Worm (Caenorhabditis elegans) whole organism, young adult: ENCODE results near the gene F53A9.9.

ENCODE experiments used
- B0035.1 ChIP-seq: sonication (generic microtip); optimal IDR thresholded peaks from 2 replicates; lab custom pipeline; 2016; ENCODE audit warnings: missing genetic modification characterization, mild to moderate bottlenecking, missing compliant biosample characterization, missing genotype, missing genetic modification reagents
- B0261.1 ChIP-seq: sonication (generic microtip); optimal IDR thresholded peaks from 2 replicates; lab custom pipeline; 2016; ENCODE audit warnings: mild to moderate bottlenecking, missing genetic modification characterization, moderate library complexity, missing compliant biosample characterization
- B0336.3 ChIP-seq: fragments of 200-800 bp; sonication (Bioruptor generic); IDR thresholded peaks from 2 replicates; pipeline ENCODE4 v1.3.6; 2022; ENCODE audit warnings: missing genetic modification characterization, missing compliant biosample characterization
- C06A6.2 ChIP-seq: fragments of 200-800 bp; sonication (Bioruptor generic); conservative IDR thresholded peaks from 2 replicates; pipeline ENCODE4 v1.3.6; 2022; ENCODE audit warnings: missing genetic modification characterization, missing compliant biosample characterization
- F57C9.4 ChIP-seq: sonication (generic microtip); optimal IDR thresholded peaks from 2 replicates; lab custom pipeline; 2017; ENCODE audit warnings: mild to moderate bottlenecking, missing genetic modification characterization, missing compliant biosample characterization
- K11D2.4 ChIP-seq: fragments of 200-800 bp; sonication (Bioruptor generic); IDR thresholded peaks from 2 replicates; pipeline ENCODE4 v1.3.6; 2022; ENCODE audit warnings: missing genetic modification reagents, missing genetic modification characterization, missing compliant biosample characterization
- K12H6.12 ChIP-seq: fragments of 200-800 bp; sonication (Bioruptor generic); optimal IDR thresholded peaks from 2 replicates; lab custom pipeline; 2018; ENCODE audit warnings: mild to moderate bottlenecking, missing genetic modification characterization, missing compliant biosample characterization
- Y56A3A.18 ChIP-seq: fragments of 200-800 bp; sonication (Bioruptor generic); IDR thresholded peaks from 2 replicates; pipeline ENCODE4 v1.3.6; 2022; ENCODE audit warnings: missing genetic modification reagents, missing genetic modification characterization, missing compliant biosample characterization
- Y67H2A.10 ChIP-seq: fragments of 200-800 bp; sonication (Bioruptor generic); conservative IDR thresholded peaks from 2 replicates; pipeline ENCODE4 v1.3.6; 2022; ENCODE audit warnings: missing genetic modification reagents, missing genetic modification characterization, missing compliant biosample characterization
- akir-1 ChIP-seq: fragments of 200-800 bp; sonication (Bioruptor generic); optimal IDR thresholded peaks from 2 replicates; lab custom pipeline; 2018; ENCODE audit warnings: mild to moderate bottlenecking, missing genetic modification characterization, moderate library complexity, missing compliant biosample characterization
- ama-1 ChIP-seq, 3 experiments: fragments of 150-350 bp in 1 of 3; sonication (generic microtip) in 2 of 3; optimal IDR thresholded peaks; 2 replicates each; lab custom pipeline; 2014 to 2018; ENCODE audit warnings: missing biosample characterization in 2 of 3, missing genetic modification characterization in 2 of 3, missing genetic modification reagents in 2 of 3
- atf-7 ChIP-seq: sonication (generic microtip); optimal IDR thresholded peaks from 2 replicates; lab custom pipeline; 2017; ENCODE audit warnings: mild to moderate bottlenecking, missing genetic modification characterization, missing compliant biosample characterization
- athp-1 ChIP-seq: sonication (generic microtip); optimal IDR thresholded peaks from 2 replicates; lab custom pipeline; 2017; ENCODE audit warnings: mild to moderate bottlenecking, missing genetic modification characterization, missing compliant biosample characterization
- attf-3 ChIP-seq: fragments of 200-800 bp; sonication (Bioruptor generic); conservative IDR thresholded peaks from 2 replicates; pipeline ENCODE4 v1.3.6; 2022; ENCODE audit warnings: missing genetic modification reagents, missing genetic modification characterization, missing compliant biosample characterization
- cebp-1 ChIP-seq, 2 experiments: fragments of 200-800 bp in 1 of 2; sonication (Bioruptor generic) in 1 of 2; sonication (generic microtip) in 1 of 2; IDR thresholded peaks in 1 of 2; optimal IDR thresholded peaks in 1 of 2; 2 replicates each; pipeline versions ENCODE4 v1.3.6 to Lab custom; 2017 to 2022; ENCODE audit warnings: missing compliant biosample characterization in 2 of 2, missing genetic modification characterization in 2 of 2, mild to moderate bottlenecking in 1 of 2, missing genetic modification reagents in 1 of 2, moderate library complexity in 1 of 2
- ceh-58 ChIP-seq: fragments of 200-800 bp; sonication (Bioruptor generic); IDR thresholded peaks from 2 replicates; pipeline ENCODE4 v1.3.6; 2022; ENCODE audit warnings: missing genetic modification characterization, missing compliant biosample characterization
- ceh-79 ChIP-seq: sonication (generic microtip); optimal IDR thresholded peaks from 2 replicates; lab custom pipeline; 2017; ENCODE audit warnings: mild to moderate bottlenecking, missing genetic modification characterization, missing compliant biosample characterization
- ceh-91 ChIP-seq: fragments of 200-800 bp; sonication (Bioruptor generic); IDR thresholded peaks from 2 replicates; pipeline ENCODE4 v1.3.6; 2022; ENCODE audit warnings: missing genetic modification reagents, missing genetic modification characterization, missing compliant biosample characterization
- chd-7 ChIP-seq: sonication (generic microtip); optimal IDR thresholded peaks from 2 replicates; lab custom pipeline; 2016; ENCODE audit warnings: mild to moderate bottlenecking, missing genetic modification characterization, moderate library complexity, missing compliant biosample characterization
- die-1 ChIP-seq: sonication (generic microtip); optimal IDR thresholded peaks from 2 replicates; lab custom pipeline; 2016; ENCODE audit warnings: missing genotype, mild to moderate bottlenecking, missing genetic modification characterization, missing compliant biosample characterization
- dpl-1 ChIP-seq: fragments of 150-350 bp; optimal IDR thresholded peaks from 2 replicates; lab custom pipeline; 2014; ENCODE audit warnings: missing biosample characterization, missing genetic modification reagents, missing genetic modification characterization
- egl-18 ChIP-seq: fragments of 200-800 bp; sonication (Bioruptor generic); IDR thresholded peaks from 2 replicates; pipeline ENCODE4 v1.3.6; 2022; ENCODE audit warnings: missing genetic modification reagents, missing genetic modification characterization, missing compliant biosample characterization
- egl-44 ChIP-seq: fragments of 200-800 bp; sonication (Bioruptor generic); IDR thresholded peaks from 2 replicates; pipeline ENCODE4 v1.3.6; 2022; ENCODE audit warnings: missing genetic modification reagents, missing genetic modification characterization, missing compliant biosample characterization
- let-526 ChIP-seq: fragments of 200-800 bp; sonication (Bioruptor generic); IDR thresholded peaks from 2 replicates; pipeline ENCODE4 v1.3.6; 2022; ENCODE audit warnings: missing genetic modification reagents, missing genetic modification characterization, missing compliant biosample characterization
- lin-26 ChIP-seq: fragments of 200-800 bp; sonication (Bioruptor generic); IDR thresholded peaks from 2 replicates; pipeline ENCODE4 v1.3.6; 2022; ENCODE audit warnings: missing genetic modification reagents, missing genetic modification characterization, missing compliant biosample characterization
- lin-40 ChIP-seq: sonication (generic microtip); optimal IDR thresholded peaks from 2 replicates; lab custom pipeline; 2016; ENCODE audit warnings: missing genetic modification characterization, mild to moderate bottlenecking, missing compliant biosample characterization, missing genotype, missing genetic modification reagents
- lsy-27 ChIP-seq: sonication (generic microtip); optimal IDR thresholded peaks from 2 replicates; lab custom pipeline; 2017; ENCODE audit warnings: missing genetic modification characterization, mild to moderate bottlenecking, missing compliant biosample characterization, antibody characterized with exemption, missing genotype, borderline replicate concordance; ENCODE audit not compliant: insufficient read depth
- mel-28 ChIP-seq: sonication (generic microtip); optimal IDR thresholded peaks from 2 replicates; lab custom pipeline; 2016; ENCODE audit warnings: borderline replicate concordance, mild to moderate bottlenecking, missing genetic modification characterization, missing compliant biosample characterization
- mxl-1 ChIP-seq: sonication (generic microtip); optimal IDR thresholded peaks from 2 replicates; lab custom pipeline; 2016; ENCODE audit warnings: missing genetic modification characterization, missing compliant biosample characterization
- nfya-1 ChIP-seq: sonication (generic microtip); optimal IDR thresholded peaks from 2 replicates; lab custom pipeline; 2017; ENCODE audit warnings: antibody characterized with exemption, missing compliant biosample characterization, missing genetic modification characterization, borderline replicate concordance; ENCODE audit not compliant: insufficient read depth
- nhr-80 ChIP-seq: sonication (generic microtip); optimal IDR thresholded peaks from 2 replicates; lab custom pipeline; 2016; ENCODE audit warnings: missing genetic modification characterization, missing compliant biosample characterization
- snpc-1.1 ChIP-seq: sonication (generic microtip); optimal IDR thresholded peaks from 2 replicates; lab custom pipeline; 2017; ENCODE audit warnings: missing genetic modification characterization, mild to moderate bottlenecking, missing compliant biosample characterization, antibody characterized with exemption, moderate library complexity, missing genotype, missing genetic modification reagents; ENCODE audit not compliant: insufficient read depth
- somi-1 ChIP-seq: fragments of 200-800 bp; sonication (Bioruptor generic); optimal IDR thresholded peaks from 2 replicates; lab custom pipeline; 2018; ENCODE audit warnings: mild to moderate bottlenecking, missing genetic modification characterization, missing compliant biosample characterization
- unc-130 ChIP-seq: sonication (generic microtip); optimal IDR thresholded peaks from 2 replicates; lab custom pipeline; 2016; ENCODE audit warnings: missing genetic modification reagents, missing genetic modification characterization, missing compliant biosample characterization
- unc-62 ChIP-seq: fragments of 150-350 bp; optimal IDR thresholded peaks from 2 replicates; lab custom pipeline; 2014; ENCODE audit warnings: missing biosample characterization, missing genetic modification reagents, missing genetic modification characterization
- zim-3 ChIP-seq: sonication (generic microtip); optimal IDR thresholded peaks from 2 replicates; lab custom pipeline; 2017; ENCODE audit warnings: mild to moderate bottlenecking, missing genetic modification characterization, moderate library complexity, missing compliant biosample characterization
- ztf-18 ChIP-seq: sonication (generic microtip); optimal IDR thresholded peaks from 2 replicates; lab custom pipeline; 2016; ENCODE audit warnings: missing genotype, mild to moderate bottlenecking, missing genetic modification characterization, missing compliant biosample characterization
- ztf-25 ChIP-seq: fragments of 200-800 bp; sonication (Bioruptor generic); IDR thresholded peaks from 2 replicates; pipeline ENCODE4 v1.3.6; 2022; ENCODE audit warnings: missing genetic modification reagents, missing genetic modification characterization, missing compliant biosample characterization
- ztf-26 ChIP-seq: sonication (generic microtip); optimal IDR thresholded peaks from 2 replicates; lab custom pipeline; 2017; ENCODE audit warnings: missing genetic modification characterization, missing compliant biosample characterization

F53A9.9 gene

DNA sequence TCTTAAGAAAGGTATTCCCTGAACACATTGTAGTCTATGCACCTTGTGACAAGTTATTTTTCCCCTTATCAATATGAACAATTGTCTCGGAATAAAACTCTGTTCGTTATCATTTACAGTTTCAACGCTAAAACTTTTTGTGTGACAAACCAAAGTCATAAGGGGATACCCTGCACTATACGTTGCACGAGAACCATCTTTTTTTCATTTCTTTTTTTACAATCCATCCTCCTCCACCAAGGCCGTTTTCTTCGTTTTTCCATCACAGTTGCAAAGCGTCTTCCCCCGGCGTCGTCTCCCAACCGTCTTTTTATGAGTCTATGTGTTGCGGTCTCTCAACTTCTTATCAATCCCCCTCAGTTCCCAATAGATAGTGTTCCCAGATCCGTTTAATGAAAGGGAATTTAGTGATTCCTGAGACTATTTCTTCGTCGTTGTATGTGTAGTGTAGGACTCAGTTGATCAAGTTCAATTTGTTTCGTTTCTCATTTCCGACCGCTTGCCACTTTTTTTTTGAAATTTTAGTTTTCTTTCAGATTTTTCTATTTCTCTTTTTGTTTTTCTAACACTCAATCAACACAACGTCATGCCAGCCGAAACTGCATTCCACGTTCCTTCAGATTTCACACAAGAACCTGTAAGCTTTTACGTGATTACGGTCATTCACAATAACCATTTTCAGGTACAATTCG, 44.3 kb downstream of the F53A9.9 start:
- TF ChIP-seq B0261.1 (tag; lab: Kevin White, UChicago) (no peak), atf-7 (tag; lab: Kevin White, UChicago) (peak; percentile 31), unc-130 (GFP tag; lab: Kevin White, UChicago) (no peak), C06A6.2 (GFP tag; lab: Robert Waterston, UW) (no peak), ama-1 (optimal IDR thresholded peaks at IDR 0.05; lab: Kevin White, UChicago) (no peak), ama-1 (GFP tag; optimal IDR thresholded peaks at IDR 0.05; lab: Kevin White, UChicago) (no peak), Y56A3A.18 (GFP tag; lab: Robert Waterston, UW) (no peak), nhr-80 (tag; lab: Kevin White, UChicago) (peak; percentile 88), K11D2.4 (GFP tag; lab: Robert Waterston, UW) (no peak), athp-1 (tag; lab: Kevin White, UChicago) (no peak), ztf-26 (peak; percentile 73), F57C9.4 (no peak), Y67H2A.10 (GFP tag; lab: Robert Waterston, UW) (no peak), mel-28 (tag; lab: Kevin White, UChicago) (no peak), chd-7 (tag; lab: Kevin White, UChicago) (peak; percentile 20), let-526 (GFP tag; lab: Robert Waterston, UW) (0 out of 2 replicates have a peak, but pooled peaks have one; percentile 53), egl-18 (GFP tag; lab: Robert Waterston, UW) (no peak), ceh-58 (GFP tag; lab: Robert Waterston, UW) (no peak), lin-26 (GFP tag; lab: Robert Waterston, UW) (peak; percentile 34; the same call in 1 of the 2 replicates), somi-1 (GFP tag; lab: Kevin White, UChicago) (peak; percentile 64), ceh-91 (GFP tag; lab: Robert Waterston, UW) (no peak), attf-3 (no peak), zim-3 (tag; lab: Kevin White, UChicago) (no peak), egl-44 (GFP tag; lab: Robert Waterston, UW) (0 out of 2 replicates have a peak, but pooled peaks have one; percentile 48), cebp-1 (GFP tag; IDR thresholded peaks at IDR 0.05; lab: Robert Waterston, UW) (no peak), cebp-1 (tag; optimal IDR thresholded peaks at IDR 0.05; lab: Kevin White, UChicago) (peak; percentile 52), snpc-1.1 (no peak), die-1 (tag; lab: Kevin White, UChicago) (peak; percentile 52), lin-40 (tag; lab: Kevin White, UChicago) (peak; percentile 64), unc-62 (no peak), B0336.3 (GFP tag; lab: Robert Waterston, UW) (no peak), B0035.1 (tag; lab: Kevin White, UChicago) (no peak), K12H6.12 (tag; lab: Kevin White, UChicago) (no peak)

ce11 chrX:8675151-8675550, 45.4 kb downstream of the F53A9.9 start:
- TF ChIP-seq ceh-79 (tag; lab: Kevin White, UChicago) (no peak), ceh-91 (GFP tag; lab: Robert Waterston, UW) (no peak), nfya-1 (tag; lab: Kevin White, UChicago) (no peak), ztf-25 (GFP tag; lab: Robert Waterston, UW) (no peak), lsy-27 (tag; lab: Kevin White, UChicago) (no peak), mxl-1 (tag; lab: Kevin White, UChicago) (no peak), dpl-1 (GFP tag; lab: Kevin White, UChicago) (no peak), egl-44 (GFP tag; lab: Robert Waterston, UW) (no peak), akir-1 (no peak), ztf-18 (no peak)
